Fruit fly (Drosophila melanogaster): ENCODE results near the gene Men-b.

Men-b gene

DNA sequence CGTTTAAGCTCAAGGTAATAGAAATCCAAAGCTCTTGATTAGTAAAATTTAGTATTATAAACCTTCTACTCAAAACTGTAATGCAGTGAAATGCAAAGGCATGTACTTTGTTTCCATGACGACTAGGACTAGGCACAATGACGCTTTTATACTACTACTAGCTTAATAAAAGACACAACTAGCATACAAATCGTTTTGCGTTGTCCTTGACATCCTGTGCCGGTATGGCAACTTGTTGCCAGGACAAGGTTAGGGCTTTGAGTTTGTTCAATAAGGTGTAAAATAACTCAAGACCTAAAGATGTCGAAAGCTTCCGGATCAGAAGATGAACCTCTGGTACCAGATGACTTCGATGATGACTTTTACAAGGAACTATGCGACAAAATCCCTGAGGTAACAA lies 33.1 kb upstream of the Men-b start, which contains the start of gene CG5882:
Gene CG5882 (plus strand): TSS at position 301 of the 400 bp plus-strand sequence.
- no peak for TF ChIP-seq Dfd (GFP tag; optimal IDR thresholded peaks at IDR 0.05)
- no peak for TF ChIP-seq sv (GFP tag; optimal IDR thresholded peaks at IDR 0.05)
- TF ChIP-seq Hr78 (GFP tag; optimal IDR thresholded peaks at IDR 0.05) = no peak
- TF ChIP-seq Abd-B (GFP tag; optimal IDR thresholded peaks at IDR 0.05) = no peak
- TF ChIP-seq br (GFP tag; optimal IDR thresholded peaks at IDR 0.05) = no peak
- no peak for TF ChIP-seq lola (GFP tag; optimal IDR thresholded peaks at IDR 0.05)
- TF ChIP-seq jim (GFP tag; optimal IDR thresholded peaks at IDR 0.05) = no peak
- no peak for TF ChIP-seq OdsH (GFP tag; optimal IDR thresholded peaks at IDR 0.05)
- no peak for TF ChIP-seq CrebA (GFP tag; optimal IDR thresholded peaks at IDR 0.05; ENCODE audit: borderline replicate concordance)
- no peak for TF ChIP-seq pan (optimal IDR thresholded peaks at IDR 0.05)
- no peak for TF ChIP-seq ey (GFP tag; optimal IDR thresholded peaks at IDR 0.05)
- no peak for TF ChIP-seq CG32264 (GFP tag; optimal IDR thresholded peaks at IDR 0.05)
- TF ChIP-seq N (GFP tag; optimal IDR thresholded peaks at IDR 0.05) = no peak
- no peak for TF ChIP-seq dl (GFP tag; optimal IDR thresholded peaks at IDR 0.05; ENCODE audit: insufficient read depth in 1 of 2, partially characterized antibody in 2 of 2)

DNA sequence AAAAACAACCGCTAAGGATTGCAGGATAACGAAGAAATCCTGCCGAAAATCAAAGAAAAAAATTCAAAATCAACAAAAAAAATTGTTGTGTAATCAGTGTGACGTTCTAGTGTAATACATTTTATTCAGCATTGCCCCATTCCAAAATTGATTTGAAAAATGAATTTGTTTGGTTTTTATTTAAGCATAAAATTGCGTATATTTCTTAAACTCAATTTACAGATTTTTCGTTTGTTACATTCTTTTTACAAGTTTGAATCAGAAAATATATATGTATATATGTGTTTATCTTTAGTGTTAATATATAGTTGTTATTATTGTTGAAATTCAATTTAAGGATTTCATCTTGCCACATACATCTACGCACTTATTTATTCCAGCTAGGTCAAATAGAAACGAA lies 26.9 kb upstream of the Men-b start, which contains the start of gene CG6059:
Gene CG6059 (minus strand): TSS at position 101 of the 400 bp plus-strand sequence.
- no peak for TF ChIP-seq tai (GFP tag; optimal IDR thresholded peaks at IDR 0.05)

DNA sequence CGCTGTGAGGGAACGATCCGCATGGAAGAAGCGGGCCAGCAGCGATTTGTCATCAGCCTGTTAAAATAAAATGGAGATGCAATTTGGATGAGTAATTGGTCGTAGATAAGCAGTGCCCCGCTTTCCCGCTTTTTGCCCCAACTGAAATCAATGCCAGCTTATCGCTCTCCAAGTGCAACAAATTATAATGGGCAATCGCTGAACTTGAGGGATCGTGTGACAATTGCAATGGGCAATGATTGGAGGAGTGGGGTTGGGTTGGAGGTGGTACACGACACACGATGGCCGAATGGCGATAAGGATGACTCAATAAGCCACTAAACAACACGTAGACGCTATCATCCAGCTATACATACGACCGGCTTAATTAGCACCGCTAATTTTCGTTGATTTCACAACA lies 22.7 kb upstream of the Men-b start:
- TF ChIP-seq Abd-B (GFP tag; optimal IDR thresholded peaks at IDR 0.05) = no peak
- TF ChIP-seq N (GFP tag; optimal IDR thresholded peaks at IDR 0.05) = no peak
- TF ChIP-seq fru (GFP tag; optimal IDR thresholded peaks at IDR 0.05) = no peak
- TF ChIP-seq Hnf4 (GFP tag; optimal IDR thresholded peaks at IDR 0.05) = no peak
- no peak for TF ChIP-seq brk (GFP tag; optimal IDR thresholded peaks at IDR 0.05)
- TF ChIP-seq Hr78 (GFP tag; optimal IDR thresholded peaks at IDR 0.05) = no peak
- no peak for TF ChIP-seq Dfd (GFP tag; optimal IDR thresholded peaks at IDR 0.05)
- TF ChIP-seq woc (GFP tag; optimal IDR thresholded peaks at IDR 0.05) = no peak
- no peak for TF ChIP-seq ey (GFP tag; optimal IDR thresholded peaks at IDR 0.05)
- TF ChIP-seq h (GFP tag; optimal IDR thresholded peaks at IDR 0.05) = peak; percentile 17
- no peak for TF ChIP-seq OdsH (GFP tag; optimal IDR thresholded peaks at IDR 0.05)
- no peak for TF ChIP-seq Rel (GFP tag; optimal IDR thresholded peaks at IDR 0.05)
- peak; percentile 25 for TF ChIP-seq Rel (tag; optimal IDR thresholded peaks at IDR 0.05)
- TF ChIP-seq Myc (optimal IDR thresholded peaks at IDR 0.05) = no peak
- no peak for TF ChIP-seq Jra (GFP tag; optimal IDR thresholded peaks at IDR 0.05)

DNA sequence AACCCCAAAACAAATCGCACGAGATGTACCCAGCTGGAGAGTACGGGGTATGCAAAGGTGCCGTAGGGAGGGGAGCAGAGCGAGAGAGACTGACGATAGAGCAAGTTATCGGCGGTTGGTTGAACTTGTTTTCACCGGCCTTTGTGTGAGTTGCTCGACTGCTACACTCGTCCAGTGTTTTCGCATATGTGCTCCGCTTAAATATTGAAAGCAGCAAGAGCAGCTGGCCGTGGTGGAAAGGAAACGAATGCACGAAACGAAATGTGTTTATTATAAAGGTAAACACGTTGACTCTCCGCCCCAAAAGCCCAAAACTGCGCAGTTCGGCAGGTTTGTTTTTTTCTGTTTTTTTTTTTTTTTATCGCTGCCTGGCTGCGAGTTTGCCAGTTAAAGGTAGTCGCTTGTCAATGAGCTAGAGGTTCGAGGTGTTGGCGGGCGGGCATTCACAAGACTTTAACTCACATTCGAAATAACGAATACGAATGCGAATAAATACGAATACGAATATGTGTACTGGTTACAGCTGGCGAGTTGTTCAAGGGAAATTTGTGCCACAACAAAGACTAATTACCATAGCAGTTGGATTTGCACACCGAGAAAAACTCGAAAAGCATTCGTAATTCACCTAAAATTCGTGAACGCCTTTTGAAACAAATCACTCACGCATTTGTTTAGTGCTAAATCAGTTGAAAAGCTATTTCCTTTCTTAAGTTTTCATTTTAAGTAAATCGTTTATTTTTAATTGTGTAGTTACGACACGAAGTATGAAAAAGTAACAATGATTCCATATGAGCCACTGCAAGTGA lies 21.7 kb upstream of the Men-b start:
- TF ChIP-seq lola (GFP tag; optimal IDR thresholded peaks at IDR 0.05) = no peak
- TF ChIP-seq tai (GFP tag; optimal IDR thresholded peaks at IDR 0.05) = no peak
- TF ChIP-seq dsf (GFP tag; optimal IDR thresholded peaks at IDR 0.05; ENCODE audit: borderline replicate concordance) = no peak
- peak; percentile 2 for TF ChIP-seq sage (GFP tag; optimal IDR thresholded peaks at IDR 0.05)
- peak; percentile 75 for TF ChIP-seq fru (GFP tag; optimal IDR thresholded peaks at IDR 0.05)
- TF ChIP-seq Hr83 (GFP tag; optimal IDR thresholded peaks at IDR 0.05; ENCODE audit: poor library complexity, severe bottlenecking) = peak; percentile 82
- no peak for TF ChIP-seq CrebA (GFP tag; optimal IDR thresholded peaks at IDR 0.05; ENCODE audit: borderline replicate concordance)
- TF ChIP-seq dl (GFP tag; optimal IDR thresholded peaks at IDR 0.05; ENCODE audit: insufficient read depth in 1 of 2, partially characterized antibody in 2 of 2) = no peak
- TF ChIP-seq sv (GFP tag; optimal IDR thresholded peaks at IDR 0.05) = no peak
- TF ChIP-seq N (GFP tag; optimal IDR thresholded peaks at IDR 0.05) = no peak
- TF ChIP-seq brk (GFP tag; optimal IDR thresholded peaks at IDR 0.05) = no peak
- TF ChIP-seq Vsx2 (GFP tag; optimal IDR thresholded peaks at IDR 0.05; ENCODE audit: partially characterized antibody) = peak; percentile 30
- no peak for TF ChIP-seq pan (optimal IDR thresholded peaks at IDR 0.05)
- TF ChIP-seq GATAd (GFP tag; optimal IDR thresholded peaks at IDR 0.05) = no peak
- peak; percentile 29 for TF ChIP-seq dmrt93B (GFP tag; optimal IDR thresholded peaks at IDR 0.05)
- peak; percentile 16 for TF ChIP-seq CG32264 (GFP tag; optimal IDR thresholded peaks at IDR 0.05)
- TF ChIP-seq jim (GFP tag; optimal IDR thresholded peaks at IDR 0.05) = peak; percentile 82
- peak; percentile 79 for TF ChIP-seq h (GFP tag; optimal IDR thresholded peaks at IDR 0.05)
- no peak for TF ChIP-seq Myc (optimal IDR thresholded peaks at IDR 0.05)
- TF ChIP-seq Dfd (GFP tag; optimal IDR thresholded peaks at IDR 0.05) = no peak
- TF ChIP-seq br (GFP tag; optimal IDR thresholded peaks at IDR 0.05) = peak; percentile 61
- no peak for TF ChIP-seq CG9705 (GFP tag; optimal IDR thresholded peaks at IDR 0.05)
- TF ChIP-seq psq (GFP tag; optimal IDR thresholded peaks at IDR 0.05) = peak; percentile 73
- TF ChIP-seq usp (GFP tag; optimal IDR thresholded peaks at IDR 0.05) = no peak
- TF ChIP-seq woc (GFP tag; optimal IDR thresholded peaks at IDR 0.05) = peak; percentile 62
- peak; percentile 66 for TF ChIP-seq HLH106 (tag; optimal IDR thresholded peaks at IDR 0.05)
- TF ChIP-seq Sp1 (GFP tag; optimal IDR thresholded peaks at IDR 0.05) = peak; percentile 60
- TF ChIP-seq Hr78 (GFP tag; optimal IDR thresholded peaks at IDR 0.05) = no peak
- TF ChIP-seq foxo (GFP tag; optimal IDR thresholded peaks at IDR 0.05) = peak in 1 of 2 experiments; percentile 75
- peak; percentile 82 for TF ChIP-seq Rel (GFP tag; optimal IDR thresholded peaks at IDR 0.05)
- TF ChIP-seq Rel (tag; optimal IDR thresholded peaks at IDR 0.05) = peak; percentile 62
- peak; percentile 60 for TF ChIP-seq OdsH (GFP tag; optimal IDR thresholded peaks at IDR 0.05)
- peak; percentile 23 for TF ChIP-seq Dif (GFP tag; optimal IDR thresholded peaks at IDR 0.05; ENCODE audit: partially characterized antibody)
- peak; percentile 64 for TF ChIP-seq rgr (GFP tag; optimal IDR thresholded peaks at IDR 0.05)
- peak; percentile 66 for TF ChIP-seq Jra (GFP tag; optimal IDR thresholded peaks at IDR 0.05)
- TF ChIP-seq ey (GFP tag; optimal IDR thresholded peaks at IDR 0.05) = peak; percentile 65
- peak; percentile 31 for TF ChIP-seq Hnf4 (GFP tag; optimal IDR thresholded peaks at IDR 0.05)
- TF ChIP-seq Abd-B (GFP tag; optimal IDR thresholded peaks at IDR 0.05) = no peak

Measured in whole organism, wandering third instar larva.